Worm (Caenorhabditis elegans) whole organism, L3 larva: ENCODE data around the gene Y110A2AL.3.

Experiments
- nhr-28 ChIP-seq: fragments of 150-350 bp; optimal IDR thresholded peaks from 2 replicates; lab custom pipeline; 2014; ENCODE audit warnings: missing biosample characterization, missing genetic modification characterization
- ztf-11 ChIP-seq: fragments of 150-350 bp; optimal IDR thresholded peaks from 2 replicates; lab custom pipeline; 2014; ENCODE audit warnings: missing biosample characterization, missing genetic modification characterization
- ztf-4 ChIP-seq: fragments of 150-350 bp; optimal IDR thresholded peaks from 2 replicates; lab custom pipeline; 2014; ENCODE audit warnings: missing biosample characterization, missing genetic modification characterization

DNA sequence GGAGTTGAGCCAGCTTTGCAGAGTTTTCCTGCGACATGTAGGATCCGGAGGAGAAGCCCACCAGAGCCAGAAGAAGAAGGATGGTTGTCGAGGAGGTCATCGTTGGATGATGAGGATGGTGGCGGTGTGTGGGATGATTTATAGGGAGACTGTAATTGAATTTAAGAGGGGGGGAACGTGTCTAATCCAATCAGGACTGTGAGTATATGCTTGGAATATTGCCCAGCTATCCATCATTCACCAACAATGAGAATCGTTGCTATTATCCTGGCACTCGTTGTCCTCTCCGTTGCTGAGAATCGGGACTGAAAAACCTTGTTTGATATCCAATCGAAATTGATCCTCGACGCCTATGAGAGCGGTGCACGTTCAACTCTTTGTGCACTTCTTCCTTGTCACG, 40.8 kb upstream of the Y110A2AL.3 start, which contains the start of gene K12H6.5:
- TF ChIP-seq ztf-11 (tag; lab: Kevin White, UChicago) (no peak), nhr-28 (tag; lab: Kevin White, UChicago) (no peak), ztf-4 (tag; lab: Kevin White, UChicago) (no peak)
